Worm (Caenorhabditis elegans) whole organism, young adult: ENCODE measurements around the gene CD4.8.

Source experiments
- C06A6.2 ChIP-seq: fragments of 200-800 bp; sonication (Bioruptor generic); conservative IDR thresholded peaks from 2 replicates; pipeline ENCODE4 v1.3.6; 2022; ENCODE audit warnings: missing genetic modification characterization, missing compliant biosample characterization
- F10E7.11 ChIP-seq: sonication (generic microtip); optimal IDR thresholded peaks from 2 replicates; lab custom pipeline; 2017; ENCODE audit warnings: mild to moderate bottlenecking, missing genetic modification characterization, moderate library complexity, missing compliant biosample characterization
- F23B12.7 ChIP-seq: sonication (generic microtip); optimal IDR thresholded peaks from 2 replicates; lab custom pipeline; 2017; ENCODE audit warnings: missing genetic modification characterization, mild to moderate bottlenecking, missing compliant biosample characterization, antibody characterized with exemption, moderate library complexity; ENCODE audit not compliant: insufficient read depth
- F39B2.1 ChIP-seq: fragments of 200-800 bp; sonication (Bioruptor generic); IDR thresholded peaks from 2 replicates; pipeline ENCODE4 v1.3.6; 2022; ENCODE audit warnings: missing genetic modification reagents, missing genetic modification characterization, missing compliant biosample characterization
- F57C9.4 ChIP-seq: sonication (generic microtip); optimal IDR thresholded peaks from 2 replicates; lab custom pipeline; 2017; ENCODE audit warnings: mild to moderate bottlenecking, missing genetic modification characterization, missing compliant biosample characterization
- T07F8.4 ChIP-seq: sonication (generic microtip); optimal IDR thresholded peaks from 2 replicates; lab custom pipeline; 2016; ENCODE audit warnings: mild to moderate bottlenecking, missing genetic modification characterization, moderate library complexity, missing compliant biosample characterization
- Y53F4B.3 ChIP-seq: fragments of 200-800 bp; sonication (Bioruptor generic); IDR thresholded peaks from 2 replicates; pipeline ENCODE4 v1.3.6; 2022; ENCODE audit warnings: missing genetic modification reagents, missing genetic modification characterization, missing compliant biosample characterization
- Y56A3A.18 ChIP-seq: fragments of 200-800 bp; sonication (Bioruptor generic); IDR thresholded peaks from 2 replicates; pipeline ENCODE4 v1.3.6; 2022; ENCODE audit warnings: missing genetic modification reagents, missing genetic modification characterization, missing compliant biosample characterization
- Y67H2A.10 ChIP-seq: fragments of 200-800 bp; sonication (Bioruptor generic); conservative IDR thresholded peaks from 2 replicates; pipeline ENCODE4 v1.3.6; 2022; ENCODE audit warnings: missing genetic modification reagents, missing genetic modification characterization, missing compliant biosample characterization
- ama-1 ChIP-seq, 3 experiments: fragments of 150-350 bp in 1 of 3; sonication (generic microtip) in 2 of 3; optimal IDR thresholded peaks; 2 replicates each; lab custom pipeline; 2014 to 2018; ENCODE audit warnings: missing biosample characterization in 2 of 3, missing genetic modification characterization in 2 of 3, missing genetic modification reagents in 2 of 3
- aptf-3 ChIP-seq: fragments of 200-800 bp; sonication (Bioruptor generic); IDR thresholded peaks from 2 replicates; pipeline ENCODE4 v1.3.6; 2022; ENCODE audit warnings: missing genetic modification characterization, missing compliant biosample characterization
- atf-7 ChIP-seq: sonication (generic microtip); optimal IDR thresholded peaks from 2 replicates; lab custom pipeline; 2017; ENCODE audit warnings: mild to moderate bottlenecking, missing genetic modification characterization, missing compliant biosample characterization
- attf-5 ChIP-seq: fragments of 200-800 bp; sonication (Bioruptor generic); optimal IDR thresholded peaks from 2 replicates; lab custom pipeline; 2018; ENCODE audit warnings: mild to moderate bottlenecking, missing genetic modification characterization, missing compliant biosample characterization
- attf-6 ChIP-seq: fragments of 200-800 bp; sonication (Bioruptor generic); IDR thresholded peaks from 2 replicates; pipeline ENCODE4 v1.3.6; 2022; ENCODE audit warnings: missing genetic modification reagents, missing genetic modification characterization, missing compliant biosample characterization
- cebp-1 ChIP-seq, 2 experiments: fragments of 200-800 bp in 1 of 2; sonication (Bioruptor generic) in 1 of 2; sonication (generic microtip) in 1 of 2; IDR thresholded peaks in 1 of 2; optimal IDR thresholded peaks in 1 of 2; 2 replicates each; pipeline versions ENCODE4 v1.3.6 to Lab custom; 2017 to 2022; ENCODE audit warnings: missing compliant biosample characterization in 2 of 2, missing genetic modification characterization in 2 of 2, mild to moderate bottlenecking in 1 of 2, missing genetic modification reagents in 1 of 2, moderate library complexity in 1 of 2
- cebp-2 ChIP-seq: fragments of 200-800 bp; sonication (Bioruptor generic); IDR thresholded peaks from 2 replicates; pipeline ENCODE4 v1.3.6; 2022; ENCODE audit warnings: missing genetic modification characterization, missing compliant biosample characterization
- ceh-100 ChIP-seq: fragments of 200-800 bp; sonication (Bioruptor generic); IDR thresholded peaks from 2 replicates; pipeline ENCODE4 v1.3.6; 2022; ENCODE audit warnings: missing genetic modification reagents, missing genetic modification characterization, missing compliant biosample characterization
- ceh-58 ChIP-seq: fragments of 200-800 bp; sonication (Bioruptor generic); IDR thresholded peaks from 2 replicates; pipeline ENCODE4 v1.3.6; 2022; ENCODE audit warnings: missing genetic modification characterization, missing compliant biosample characterization
- dpff-1 ChIP-seq: sonication (generic microtip); optimal IDR thresholded peaks from 2 replicates; lab custom pipeline; 2017; ENCODE audit warnings: mild to moderate bottlenecking, missing genetic modification characterization, missing compliant biosample characterization
- ets-4 ChIP-seq: fragments of 200-800 bp; sonication (Bioruptor generic); optimal IDR thresholded peaks from 2 replicates; lab custom pipeline; 2018; ENCODE audit warnings: mild to moderate bottlenecking, missing genetic modification characterization, missing compliant biosample characterization
- let-607 ChIP-seq, 2 experiments: fragments of 200-800 bp in 1 of 2; sonication (Bioruptor generic) in 1 of 2; sonication (generic microtip) in 1 of 2; optimal IDR thresholded peaks; 2 replicates each; lab custom pipeline; 2016 to 2018; ENCODE audit warnings: mild to moderate bottlenecking in 2 of 2, missing compliant biosample characterization in 2 of 2, missing genetic modification characterization in 2 of 2, moderate library complexity in 2 of 2, missing genotype in 1 of 2
- lin-26 ChIP-seq: fragments of 200-800 bp; sonication (Bioruptor generic); IDR thresholded peaks from 2 replicates; pipeline ENCODE4 v1.3.6; 2022; ENCODE audit warnings: missing genetic modification reagents, missing genetic modification characterization, missing compliant biosample characterization
- lin-35 ChIP-seq, 3 experiments: fragments of 150-350 bp in 2 of 3; sonication (generic microtip) in 1 of 3; optimal IDR thresholded peaks; 2 replicates each; lab custom pipeline; 2014 to 2018; ENCODE audit warnings: missing biosample characterization in 3 of 3, missing genetic modification characterization in 3 of 3, missing genetic modification reagents in 3 of 3
- lin-40 ChIP-seq: sonication (generic microtip); optimal IDR thresholded peaks from 2 replicates; lab custom pipeline; 2016; ENCODE audit warnings: missing genetic modification characterization, mild to moderate bottlenecking, missing compliant biosample characterization, missing genotype, missing genetic modification reagents
- lin-54 ChIP-seq: fragments of 200-800 bp; sonication (Bioruptor generic); optimal IDR thresholded peaks from 2 replicates; lab custom pipeline; 2018; ENCODE audit warnings: mild to moderate bottlenecking, missing genetic modification characterization, missing compliant biosample characterization
- lsl-1 ChIP-seq: fragments of 200-800 bp; sonication (Bioruptor generic); optimal IDR thresholded peaks from 2 replicates; lab custom pipeline; 2018; ENCODE audit warnings: mild to moderate bottlenecking, missing genetic modification characterization, moderate library complexity, missing compliant biosample characterization
- lsy-27 ChIP-seq: sonication (generic microtip); optimal IDR thresholded peaks from 2 replicates; lab custom pipeline; 2017; ENCODE audit warnings: missing genetic modification characterization, mild to moderate bottlenecking, missing compliant biosample characterization, antibody characterized with exemption, missing genotype, borderline replicate concordance; ENCODE audit not compliant: insufficient read depth
- madf-10 ChIP-seq: sonication (generic microtip); optimal IDR thresholded peaks from 2 replicates; lab custom pipeline; 2016; ENCODE audit warnings: mild to moderate bottlenecking, missing genetic modification characterization, missing compliant biosample characterization
- madf-3 ChIP-seq: fragments of 200-800 bp; sonication (Bioruptor generic); IDR thresholded peaks from 2 replicates; pipeline ENCODE4 v1.3.6; 2022; ENCODE audit warnings: missing genetic modification reagents, missing genetic modification characterization, missing compliant biosample characterization
- mxl-1 ChIP-seq: sonication (generic microtip); optimal IDR thresholded peaks from 2 replicates; lab custom pipeline; 2016; ENCODE audit warnings: missing genetic modification characterization, missing compliant biosample characterization
- nfyb-1 ChIP-seq: fragments of 200-800 bp; sonication (Bioruptor generic); IDR thresholded peaks from 2 replicates; pipeline ENCODE4 v1.3.6; 2022; ENCODE audit warnings: missing genetic modification reagents, missing genetic modification characterization, missing compliant biosample characterization
- nhr-179 ChIP-seq: sonication (generic microtip); optimal IDR thresholded peaks from 2 replicates; lab custom pipeline; 2016; ENCODE audit warnings: mild to moderate bottlenecking, missing genetic modification characterization, missing compliant biosample characterization
- nhr-80 ChIP-seq: sonication (generic microtip); optimal IDR thresholded peaks from 2 replicates; lab custom pipeline; 2016; ENCODE audit warnings: missing genetic modification characterization, missing compliant biosample characterization
- repo-1 ChIP-seq: sonication (generic microtip); optimal IDR thresholded peaks from 2 replicates; lab custom pipeline; 2017; ENCODE audit warnings: mild to moderate bottlenecking, missing genetic modification characterization, missing compliant biosample characterization
- sea-2 ChIP-seq: fragments of 200-800 bp; sonication (Bioruptor generic); IDR thresholded peaks from 2 replicates; pipeline ENCODE4 v1.3.6; 2022; ENCODE audit warnings: missing genetic modification characterization, missing compliant biosample characterization
- snpc-3.4 ChIP-seq: sonication (generic microtip); optimal IDR thresholded peaks from 2 replicates; lab custom pipeline; 2017; ENCODE audit warnings: missing genetic modification characterization, mild to moderate bottlenecking, missing compliant biosample characterization, antibody characterized with exemption, moderate library complexity, missing genotype, missing genetic modification reagents
- somi-1 ChIP-seq: fragments of 200-800 bp; sonication (Bioruptor generic); optimal IDR thresholded peaks from 2 replicates; lab custom pipeline; 2018; ENCODE audit warnings: mild to moderate bottlenecking, missing genetic modification characterization, missing compliant biosample characterization
- tbp1 ChIP-seq: fragments of 200-800 bp; sonication (Bioruptor generic); optimal IDR thresholded peaks from 2 replicates; lab custom pipeline; 2018; ENCODE audit warnings: mild to moderate bottlenecking, missing genetic modification characterization, missing compliant biosample characterization
- xnd-1 ChIP-seq: sonication (generic microtip); optimal IDR thresholded peaks from 2 replicates; lab custom pipeline; 2016; ENCODE audit warnings: missing genotype, missing genetic modification reagents, missing genetic modification characterization, missing compliant biosample characterization
- zfh-2 ChIP-seq: fragments of 200-800 bp; sonication (Bioruptor generic); conservative IDR thresholded peaks from 2 replicates; pipeline ENCODE4 v1.3.6; 2022; ENCODE audit warnings: missing genetic modification reagents, missing genetic modification characterization, missing compliant biosample characterization
- ztf-26 ChIP-seq: sonication (generic microtip); optimal IDR thresholded peaks from 2 replicates; lab custom pipeline; 2017; ENCODE audit warnings: missing genetic modification characterization, missing compliant biosample characterization

The CD4.8 gene

DNA sequence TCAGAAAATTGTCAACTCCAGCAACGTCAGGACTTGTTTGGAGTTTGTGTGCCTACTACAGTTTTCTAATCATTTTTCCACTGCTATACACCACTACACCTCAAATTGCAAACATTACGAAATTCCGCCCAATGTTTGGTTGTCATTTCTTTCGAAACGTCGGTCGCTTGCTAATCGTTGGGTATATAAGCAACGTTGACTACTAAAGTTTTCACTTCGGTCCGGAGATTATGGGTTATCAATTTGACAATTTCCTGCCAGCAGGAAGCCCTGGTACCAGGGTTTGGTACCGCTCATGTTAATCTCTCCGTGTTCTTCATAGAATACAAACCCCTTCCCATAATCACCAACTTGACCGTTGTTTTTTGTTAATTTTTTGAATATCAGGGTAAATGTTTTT lies 25.2 kb downstream of the CD4.8 start (continued):
- TF ChIP-seq madf-10 (tag; lab: Kevin White, UChicago) (peak; percentile 35), F23B12.7 (tag; lab: Kevin White, UChicago) (no peak), cebp-2 (GFP tag; lab: Robert Waterston, UW) (no peak), zfh-2 (GFP tag; lab: Robert Waterston, UW) (no peak), aptf-3 (GFP tag; lab: Robert Waterston, UW) (no peak), nhr-80 (tag; lab: Kevin White, UChicago) (peak; percentile 66), xnd-1 (no peak), snpc-3.4 (tag; lab: Kevin White, UChicago) (no peak), lsy-27 (no peak), somi-1 (no peak), repo-1 (tag; lab: Kevin White, UChicago) (peak; percentile 63), tbp1 (GFP tag; lab: Kevin White, UChicago) (peak; percentile 27), lin-35 (GFP tag; optimal IDR thresholded peaks at IDR 0.05; lab: Kevin White, UChicago) (no peak), lin-54 (GFP tag; lab: Kevin White, UChicago) (peak; percentile 6), let-607 (tag; optimal IDR thresholded peaks at IDR 0.05; lab: Kevin White, UChicago) (peak; percentile 37 to 75), dpff-1 (tag; lab: Kevin White, UChicago) (no peak), madf-3 (GFP tag; lab: Robert Waterston, UW) (no peak), lin-26 (no peak), nfyb-1 (GFP tag; lab: Robert Waterston, UW) (peak; percentile 74), C06A6.2 (no peak; the same call in 1 of the 2 replicates), atf-7 (no peak), attf-5 (GFP tag; lab: Kevin White, UChicago) (peak; percentile 4), sea-2 (GFP tag; lab: Robert Waterston, UW) (no peak), attf-6 (GFP tag; lab: Robert Waterston, UW) (no peak), Y56A3A.18 (GFP tag; lab: Robert Waterston, UW) (no peak), ztf-26 (tag; lab: Kevin White, UChicago) (no peak), Y53F4B.3 (no peak), mxl-1 (tag; lab: Kevin White, UChicago) (no peak)

DNA sequence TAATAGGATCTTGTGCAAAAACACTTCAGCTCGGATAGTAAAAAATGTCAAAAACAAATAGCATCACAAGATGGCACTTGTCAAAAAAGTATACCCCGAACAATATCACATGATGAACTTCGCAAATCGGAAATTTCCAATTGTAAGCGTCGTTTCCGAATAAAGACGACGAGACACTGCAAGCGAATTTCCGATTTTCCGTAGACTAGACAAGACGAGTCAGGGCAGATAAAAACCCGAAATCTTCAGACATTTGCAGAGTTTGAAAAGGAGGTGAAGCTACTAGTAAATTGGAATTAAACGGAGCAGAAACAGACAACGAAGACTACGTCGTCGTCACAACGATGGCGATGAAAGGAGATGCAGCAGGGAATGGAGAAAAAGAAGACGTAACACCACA lies 29.5 kb downstream of the CD4.8 start:
- TF ChIP-seq cebp-1 (GFP tag; IDR thresholded peaks at IDR 0.05; lab: Robert Waterston, UW) (no peak), cebp-1 (tag; optimal IDR thresholded peaks at IDR 0.05; lab: Kevin White, UChicago) (no peak), F39B2.1 (GFP tag; lab: Robert Waterston, UW) (no peak), lsl-1 (GFP tag; lab: Kevin White, UChicago) (no peak), nhr-179 (tag; lab: Kevin White, UChicago) (no peak), F57C9.4 (no peak), lin-40 (tag; lab: Kevin White, UChicago) (no peak)

DNA sequence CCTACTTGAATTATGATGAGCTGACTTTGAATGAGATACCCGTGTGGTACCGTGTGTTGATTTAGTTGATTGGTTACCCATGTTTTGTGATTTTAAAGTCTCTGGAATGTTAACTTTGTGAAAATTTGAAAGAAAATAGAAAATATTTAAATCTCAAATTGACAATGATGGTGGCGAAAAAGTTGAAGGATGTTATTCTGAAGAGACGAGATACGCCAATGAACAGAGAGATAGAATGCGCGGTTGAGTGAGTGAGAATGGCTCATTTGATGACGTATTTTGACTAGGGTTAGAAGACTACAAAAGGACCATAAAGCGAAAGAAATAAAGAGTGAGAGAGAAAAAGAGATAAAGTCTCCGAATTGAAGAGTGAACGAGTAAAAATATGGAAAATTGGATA lies 30.7 kb downstream of the CD4.8 start, which contains the start of gene glb-6:
TSS of gene glb-6 (minus strand) at position 101 of the 400 bp plus-strand sequence.
- TF ChIP-seq ceh-58 (GFP tag; lab: Robert Waterston, UW): no peak
- TF ChIP-seq ama-1 (optimal IDR thresholded peaks at IDR 0.05; lab: Kevin White, UChicago): no peak
- TF ChIP-seq ama-1 (GFP tag; optimal IDR thresholded peaks at IDR 0.05; lab: Kevin White, UChicago): no peak
- TF ChIP-seq ceh-100: no peak
- TF ChIP-seq Y67H2A.10 (GFP tag; lab: Robert Waterston, UW): no peak
- no peak for TF ChIP-seq F10E7.11 (tag; lab: Kevin White, UChicago)
- TF ChIP-seq atf-7: no peak
- no peak for TF ChIP-seq ets-4 (GFP tag; lab: Kevin White, UChicago)
- TF ChIP-seq T07F8.4 (tag; lab: Kevin White, UChicago): no peak
- TF ChIP-seq, all 124 proteins: peak for 0
